Worm (Caenorhabditis elegans): Measurements from ENCODE around the gene C53A5.2.

- TF ChIP-seq ztf-29 (GFP tag; IDR thresholded peaks at IDR 0.05) (no peak), flt-1 (GFP tag; IDR thresholded peaks at IDR 0.05) (no peak), ztf-23 (GFP tag; IDR thresholded peaks at IDR 0.05) (no peak), tab-1 (GFP tag; IDR thresholded peaks at IDR 0.05) (no peak), T22C8.4 (GFP tag; IDR thresholded peaks at IDR 0.05) (no peak), med-1 (GFP tag; optimal IDR thresholded peaks at IDR 0.05; ENCODE audit: insufficient read depth) (no peak), ref-1 (GFP tag; conservative IDR thresholded peaks at IDR 0.05) (no peak)
Observed at ce11 chrV:14545816-14546283, 22.8 kb upstream of the C53A5.2 start, which contains the start of gene rike-1.

All from whole organism, midembryonic.